Fruit fly (Drosophila melanogaster): ENCODE data around the gene endos.

- TF ChIP-seq CG8478 (optimal IDR thresholded peaks at IDR 0.05) = no peak
- no peak for TF ChIP-seq CTCF (optimal IDR thresholded peaks at IDR 0.05)
Measured at dm6 chr3L:14064065-14064414, 32.5 kb upstream of the endos start.
